Worm (Caenorhabditis elegans) whole organism, midembryonic: ENCODE results near the gene F20D6.1.

ENCODE experiments used
- T22C8.4 ChIP-seq: fragments of 200-800 bp; sonication (Bioruptor generic); IDR thresholded peaks from 2 replicates; pipeline ENCODE4 v1.3.6; 2022; ENCODE audit warnings: missing genetic modification characterization, missing compliant biosample characterization
- cog-1 ChIP-seq: sonication (generic microtip); optimal IDR thresholded peaks from 2 replicates; lab custom pipeline; 2016; ENCODE audit warnings: missing genetic modification characterization, missing compliant biosample characterization
- flt-1 ChIP-seq: fragments of 200-800 bp; sonication (Bioruptor generic); IDR thresholded peaks from 2 replicates; pipeline ENCODE4 v1.3.6; 2022; ENCODE audit warnings: missing genetic modification characterization, missing compliant biosample characterization
- klf-2 ChIP-seq: fragments of 200-800 bp; sonication (Bioruptor generic); conservative IDR thresholded peaks from 2 replicates; pipeline ENCODE4 v1.3.6; 2022; ENCODE audit warnings: missing genetic modification reagents, missing genetic modification characterization, missing compliant biosample characterization
- med-1 ChIP-seq: sonication (generic microtip); optimal IDR thresholded peaks from 2 replicates; lab custom pipeline; 2017; ENCODE audit warnings: missing genetic modification characterization, mild to moderate bottlenecking, missing compliant biosample characterization, antibody characterized with exemption, missing genetic modification reagents; ENCODE audit not compliant: insufficient read depth
- ref-1 ChIP-seq: fragments of 200-800 bp; sonication (Bioruptor generic); conservative IDR thresholded peaks from 2 replicates; pipeline ENCODE4 v1.3.6; 2022; ENCODE audit warnings: missing genetic modification reagents, missing genetic modification characterization, missing compliant biosample characterization
- tab-1 ChIP-seq: fragments of 200-800 bp; sonication (Bioruptor generic); IDR thresholded peaks from 2 replicates; pipeline ENCODE4 v1.3.6; 2022; ENCODE audit warnings: missing genetic modification characterization, missing compliant biosample characterization
- ztf-23 ChIP-seq: fragments of 200-800 bp; sonication (Bioruptor generic); IDR thresholded peaks from 2 replicates; pipeline ENCODE4 v1.3.6; 2022; ENCODE audit warnings: missing genetic modification reagents, missing genetic modification characterization, missing compliant biosample characterization
- ztf-29 ChIP-seq: fragments of 200-800 bp; sonication (Bioruptor generic); IDR thresholded peaks from 2 replicates; pipeline ENCODE4 v1.3.6; 2022; ENCODE audit warnings: missing genetic modification reagents, missing genetic modification characterization, missing compliant biosample characterization

- TF ChIP-seq tab-1 (GFP tag; lab: Robert Waterston, UW) (no peak), med-1 (GFP tag; lab: Kevin White, UChicago) (no peak), ztf-29 (no peak), ref-1 (GFP tag; lab: Robert Waterston, UW) (no peak), cog-1 (tag; lab: Kevin White, UChicago) (no peak), ztf-23 (GFP tag; lab: Robert Waterston, UW) (no peak), flt-1 (no peak), klf-2 (GFP tag; lab: Robert Waterston, UW) (no peak), T22C8.4 (GFP tag; lab: Robert Waterston, UW) (no peak)
Measured at ce11 chrV:8145329-8145728, 45.2 kb upstream of the F20D6.1 start, which contains the start of gene D1014.13.
